Fruit fly (Drosophila melanogaster) whole organism, pupa: ENCODE results near the gene LManII.

Experiments used
- CG10348 ChIP-seq: fragments of 200-800 bp; sonication (Bioruptor generic); IDR thresholded peaks from 2 replicates; pipeline ENCODE4 v1.3.6; 2022; ENCODE audit warnings: missing biosample characterization, missing genetic modification characterization
- CG12605 ChIP-seq: fragments of 200-800 bp; sonication (Bioruptor generic); IDR thresholded peaks from 2 replicates; pipeline ENCODE4 v1.3.6; 2022; ENCODE audit warnings: missing biosample characterization, missing genetic modification characterization
- CG17806 ChIP-seq: fragments of 200-800 bp; sonication (Bioruptor generic); optimal IDR thresholded peaks from 2 replicates; lab custom pipeline; 2018; ENCODE audit warnings: missing biosample characterization, mild to moderate bottlenecking, missing genetic modification characterization, moderate library complexity
- CG8301 ChIP-seq: fragments of 200-800 bp; sonication (Bioruptor generic); optimal IDR thresholded peaks from 2 replicates; lab custom pipeline; 2018; ENCODE audit warnings: missing biosample characterization, mild to moderate bottlenecking, missing genetic modification characterization
- EcR ChIP-seq: fragments of 200-800 bp; sonication (Bioruptor generic); optimal IDR thresholded peaks from 3 replicates; lab custom pipeline; 2019; ENCODE audit warnings: missing biosample characterization, missing genetic modification characterization, mild to moderate bottlenecking, moderate library complexity, missing genetic modification reagents
- Pif1B ChIP-seq: fragments of 200-800 bp; sonication (Bioruptor generic); optimal IDR thresholded peaks from 3 replicates; lab custom pipeline; 2016; ENCODE audit warnings: missing biosample characterization, missing genetic modification characterization
- fd96Ca ChIP-seq: fragments of 200-800 bp; sonication (Bioruptor generic); IDR thresholded peaks from 3 replicates; pipeline ENCODE4 v1.3.6; 2022; ENCODE audit warnings: missing biosample characterization, missing genetic modification characterization
- gl ChIP-seq: fragments of 200-800 bp; sonication (Bioruptor generic); optimal IDR thresholded peaks from 2 replicates; lab custom pipeline; 2018; ENCODE audit warnings: missing biosample characterization, mild to moderate bottlenecking, missing genetic modification characterization

DNA sequence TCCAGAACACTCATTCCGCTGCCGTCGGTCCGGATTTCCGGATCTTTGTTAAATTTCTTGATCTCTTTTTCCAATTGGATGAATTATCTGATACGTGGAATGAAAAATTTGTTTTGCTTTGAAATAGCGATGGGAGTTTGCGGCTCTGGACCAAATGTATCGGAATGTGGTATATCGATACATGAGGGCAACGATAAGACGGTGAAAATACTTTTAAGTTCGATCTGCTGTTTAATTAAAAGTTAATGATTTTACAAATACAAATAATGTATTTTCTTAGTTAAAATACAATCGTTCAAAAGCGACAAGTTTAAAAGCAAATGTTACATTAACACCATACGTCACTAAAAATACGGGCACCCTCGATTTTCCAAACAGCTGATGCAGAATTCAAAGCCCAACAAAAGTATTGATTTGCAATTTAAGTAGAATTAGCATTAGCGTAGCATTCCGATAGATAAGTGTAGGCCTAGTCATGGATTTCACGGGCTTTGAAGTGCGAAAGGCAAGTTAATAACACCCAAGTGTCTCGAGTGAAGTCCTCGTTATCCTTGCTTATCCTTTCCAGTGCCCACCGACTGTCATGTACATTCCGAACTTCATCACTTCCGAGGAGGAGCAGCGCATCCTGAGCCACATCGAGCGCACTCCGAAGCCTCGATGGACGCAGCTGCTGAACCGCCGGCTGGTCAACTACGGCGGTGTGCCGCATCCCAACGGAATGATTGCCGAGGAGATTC, 31.2 kb downstream of the LManII start, which contains the start of the genes Cog4 and CG6144:
- TF ChIP-seq CG8301 (tag; lab: Kevin White, UChicago) (no peak), CG10348 (no peak), EcR (GFP tag; lab: Kevin White, UChicago) (no peak), fd96Ca (GFP tag; lab: Robert Waterston, UW) (no peak), gl (no peak), CG17806 (tag; lab: Kevin White, UChicago) (no peak), Pif1B (GFP tag; lab: Kevin White, UChicago) (no peak), CG12605 (GFP tag; lab: Robert Waterston, UW) (no peak)
